Worm (Caenorhabditis elegans) whole organism, L1 larva: ENCODE measurements around the gene col-68.

Experiments used
- C16A3.4 ChIP-seq: fragments of 150-350 bp; optimal IDR thresholded peaks from 2 replicates; lab custom pipeline; 2014; ENCODE audit warnings: missing biosample characterization, missing genetic modification characterization
- Y116A8C.19 ChIP-seq: sonication (generic microtip); optimal IDR thresholded peaks from 2 replicates; lab custom pipeline; 2016; ENCODE audit warnings: missing compliant biosample characterization, missing genetic modification characterization, borderline replicate concordance
- alr-1 ChIP-seq: fragments of 200-800 bp; sonication (Bioruptor generic); optimal IDR thresholded peaks from 2 replicates; lab custom pipeline; 2018; ENCODE audit warnings: borderline replicate concordance, mild to moderate bottlenecking, missing genetic modification characterization, missing compliant biosample characterization
- aly-2 ChIP-seq: fragments of 150-350 bp; optimal IDR thresholded peaks from 2 replicates; lab custom pipeline; 2014; ENCODE audit warnings: missing biosample characterization, missing genetic modification characterization
- blmp-1 ChIP-seq: fragments of 150-350 bp; optimal IDR thresholded peaks from 2 replicates; lab custom pipeline; 2014; ENCODE audit warnings: missing biosample characterization, missing genetic modification characterization
- ceh-63 ChIP-seq: fragments of 200-800 bp; sonication (Bioruptor generic); optimal IDR thresholded peaks from 2 replicates; lab custom pipeline; 2018; ENCODE audit warnings: mild to moderate bottlenecking, missing genetic modification characterization, missing compliant biosample characterization
- ceh-8 ChIP-seq: fragments of 200-800 bp; sonication (Bioruptor generic); optimal IDR thresholded peaks from 2 replicates; lab custom pipeline; 2018; ENCODE audit warnings: mild to moderate bottlenecking, missing genetic modification characterization, moderate library complexity, missing compliant biosample characterization
- ceh-82 ChIP-seq, 3 experiments: fragments of 150-350 bp in 1 of 3; sonication (generic microtip) in 2 of 3; optimal IDR thresholded peaks; 2 replicates each; lab custom pipeline; 2014 to 2017; ENCODE audit warnings: missing biosample characterization in 3 of 3, missing genetic modification characterization in 3 of 3
- ceh-88 ChIP-seq: fragments of 200-800 bp; sonication (Bioruptor generic); IDR thresholded peaks from 2 replicates; pipeline ENCODE4 v1.3.6; 2022; ENCODE audit warnings: missing genetic modification characterization, missing compliant biosample characterization
- ceh-90 ChIP-seq: sonication (generic microtip); optimal IDR thresholded peaks from 2 replicates; lab custom pipeline; 2016; ENCODE audit warnings: missing genetic modification characterization, missing compliant biosample characterization
- dsc-1 ChIP-seq: sonication (generic microtip); optimal IDR thresholded peaks from 2 replicates; lab custom pipeline; 2016; ENCODE audit warnings: mild to moderate bottlenecking, missing genetic modification characterization, missing compliant biosample characterization
- efl-1 ChIP-seq, 4 experiments: fragments of 150-350 bp; optimal IDR thresholded peaks in 3 of 4; peaks in 1 of 4; 1 replicate in 1 of 4; 2 replicates in 3 of 4; lab custom pipeline; 2014; ENCODE audit warnings: missing biosample characterization in 2 of 4, missing genetic modification characterization in 2 of 4, missing genetic modification reagents in 2 of 4
- efl-3 ChIP-seq: fragments of 200-800 bp; sonication (Bioruptor generic); optimal IDR thresholded peaks from 2 replicates; lab custom pipeline; 2018; ENCODE audit warnings: mild to moderate bottlenecking, missing genetic modification characterization, missing compliant biosample characterization
- egl-13 ChIP-seq: sonication (generic microtip); optimal IDR thresholded peaks from 2 replicates; lab custom pipeline; 2016; ENCODE audit warnings: missing genotype, missing genetic modification reagents, missing genetic modification characterization, missing compliant biosample characterization
- ets-5 ChIP-seq: fragments of 200-800 bp; sonication (Bioruptor generic); IDR thresholded peaks from 2 replicates; pipeline ENCODE4 v1.3.6; 2022; ENCODE audit warnings: missing genetic modification characterization, missing compliant biosample characterization
- fkh-10 ChIP-seq: sonication (generic microtip); optimal IDR thresholded peaks from 2 replicates; lab custom pipeline; 2017; ENCODE audit warnings: missing biosample characterization, missing genetic modification reagents, missing genetic modification characterization
- fkh-8 ChIP-seq: sonication (generic microtip); optimal IDR thresholded peaks from 2 replicates; lab custom pipeline; 2016; ENCODE audit warnings: mild to moderate bottlenecking, missing genetic modification characterization, missing compliant biosample characterization
- fos-1 ChIP-seq: fragments of 150-350 bp; optimal IDR thresholded peaks from 2 replicates; lab custom pipeline; 2014; ENCODE audit warnings: missing biosample characterization, missing genetic modification characterization
- grh-1 ChIP-seq: fragments of 200-800 bp; sonication (Bioruptor generic); IDR thresholded peaks from 2 replicates; pipeline ENCODE4 v1.3.6; 2022; ENCODE audit warnings: missing genetic modification reagents, missing genetic modification characterization, missing compliant biosample characterization
- hlh-17 ChIP-seq: fragments of 200-800 bp; sonication (Bioruptor generic); optimal IDR thresholded peaks from 2 replicates; lab custom pipeline; 2018; ENCODE audit warnings: missing genetic modification characterization, mild to moderate bottlenecking, missing compliant biosample characterization, moderate library complexity, borderline replicate concordance
- hlh-4 ChIP-seq: sonication (generic microtip); optimal IDR thresholded peaks from 2 replicates; lab custom pipeline; 2016; ENCODE audit warnings: mild to moderate bottlenecking, missing genetic modification characterization, missing compliant biosample characterization
- hpl-2 ChIP-seq: fragments of 150-350 bp; optimal IDR thresholded peaks from 2 replicates; lab custom pipeline; 2014; ENCODE audit warnings: missing biosample characterization, missing genetic modification reagents, missing genetic modification characterization
- isw-1 ChIP-seq: fragments of 200-800 bp; sonication (Bioruptor generic); IDR thresholded peaks from 2 replicates; pipeline ENCODE4 v1.3.6; 2022; ENCODE audit warnings: missing genetic modification characterization, missing compliant biosample characterization
- lin-14 ChIP-seq: fragments of 200-800 bp; sonication (Bioruptor generic); optimal IDR thresholded peaks from 2 replicates; lab custom pipeline; 2018; ENCODE audit warnings: mild to moderate bottlenecking, missing genetic modification characterization, moderate library complexity, missing compliant biosample characterization
- lin-15B ChIP-seq: fragments of 150-350 bp; sonication (generic microtip); optimal IDR thresholded peaks from 3 replicates; lab custom pipeline; 2014; ENCODE audit warnings: missing biosample characterization, missing genetic modification characterization
- lin-35 ChIP-seq, 2 experiments: fragments of 150-350 bp; optimal IDR thresholded peaks; 2 replicates each; lab custom pipeline; 2014; ENCODE audit warnings: missing biosample characterization in 2 of 2, missing genetic modification characterization in 2 of 2, missing genetic modification reagents in 2 of 2
- lir-3 ChIP-seq: sonication (generic microtip); optimal IDR thresholded peaks from 2 replicates; lab custom pipeline; 2016; ENCODE audit warnings: mild to moderate bottlenecking, missing genetic modification characterization, moderate library complexity, missing compliant biosample characterization; ENCODE audit not compliant: poor library complexity
- mdl-1 ChIP-seq, 2 experiments: fragments of 150-350 bp; optimal IDR thresholded peaks; 2 replicates each; lab custom pipeline; 2014 to 2017; ENCODE audit warnings: missing biosample characterization in 2 of 2, missing genetic modification characterization in 2 of 2, inconsistent platforms in 1 of 2
- mef-2 ChIP-seq: fragments of 150-350 bp; optimal IDR thresholded peaks from 2 replicates; lab custom pipeline; 2014; ENCODE audit warnings: missing biosample characterization, missing genetic modification characterization
- mep-1 ChIP-seq: fragments of 150-350 bp; optimal IDR thresholded peaks from 2 replicates; lab custom pipeline; 2014; ENCODE audit warnings: missing biosample characterization, missing genetic modification characterization
- nhr-11 ChIP-seq: fragments of 150-350 bp; optimal IDR thresholded peaks from 2 replicates; lab custom pipeline; 2014; ENCODE audit warnings: missing biosample characterization, missing genetic modification characterization
- nhr-12 ChIP-seq: sonication (generic microtip); optimal IDR thresholded peaks from 2 replicates; lab custom pipeline; 2017; ENCODE audit warnings: missing biosample characterization, missing genetic modification characterization
- nhr-19 ChIP-seq: fragments of 200-800 bp; sonication (Bioruptor generic); conservative IDR thresholded peaks from 2 replicates; pipeline ENCODE4 v1.3.6; 2022; ENCODE audit warnings: missing genetic modification characterization, missing compliant biosample characterization
- nhr-20 ChIP-seq: sonication (generic microtip); optimal IDR thresholded peaks from 2 replicates; lab custom pipeline; 2016; ENCODE audit warnings: mild to moderate bottlenecking, missing genetic modification characterization, missing compliant biosample characterization
- nhr-28 ChIP-seq: fragments of 150-350 bp; optimal IDR thresholded peaks from 2 replicates; lab custom pipeline; 2014; ENCODE audit warnings: missing biosample characterization, missing genetic modification characterization
- nhr-71 ChIP-seq: sonication (generic microtip); optimal IDR thresholded peaks from 2 replicates; lab custom pipeline; 2016; ENCODE audit warnings: mild to moderate bottlenecking, missing genetic modification characterization, moderate library complexity, missing compliant biosample characterization
- pag-3 ChIP-seq: sonication (generic microtip); optimal IDR thresholded peaks from 2 replicates; lab custom pipeline; 2017; ENCODE audit warnings: missing genetic modification characterization, mild to moderate bottlenecking, missing compliant biosample characterization, antibody characterized with exemption, borderline replicate concordance; ENCODE audit not compliant: insufficient read depth
- pax-3 ChIP-seq: fragments of 200-800 bp; sonication (Bioruptor generic); optimal IDR thresholded peaks from 2 replicates; lab custom pipeline; 2018; ENCODE audit warnings: mild to moderate bottlenecking, missing genetic modification characterization, moderate library complexity, missing compliant biosample characterization
- rnt-1 ChIP-seq: sonication (generic microtip); optimal IDR thresholded peaks from 2 replicates; lab custom pipeline; 2016; ENCODE audit warnings: mild to moderate bottlenecking, missing genetic modification characterization, moderate library complexity, missing compliant biosample characterization
- snu-23 ChIP-seq: sonication (generic microtip); optimal IDR thresholded peaks from 2 replicates; lab custom pipeline; 2016; ENCODE audit warnings: missing genetic modification characterization, missing compliant biosample characterization
- sptf-1 ChIP-seq: fragments of 150-350 bp; optimal IDR thresholded peaks from 2 replicates; lab custom pipeline; 2014; ENCODE audit warnings: missing biosample characterization, missing genetic modification characterization
- unc-62 ChIP-seq: fragments of 150-350 bp; optimal IDR thresholded peaks from 2 replicates; lab custom pipeline; 2014; ENCODE audit warnings: missing biosample characterization, missing genetic modification reagents, missing genetic modification characterization

Gene col-68

DNA sequence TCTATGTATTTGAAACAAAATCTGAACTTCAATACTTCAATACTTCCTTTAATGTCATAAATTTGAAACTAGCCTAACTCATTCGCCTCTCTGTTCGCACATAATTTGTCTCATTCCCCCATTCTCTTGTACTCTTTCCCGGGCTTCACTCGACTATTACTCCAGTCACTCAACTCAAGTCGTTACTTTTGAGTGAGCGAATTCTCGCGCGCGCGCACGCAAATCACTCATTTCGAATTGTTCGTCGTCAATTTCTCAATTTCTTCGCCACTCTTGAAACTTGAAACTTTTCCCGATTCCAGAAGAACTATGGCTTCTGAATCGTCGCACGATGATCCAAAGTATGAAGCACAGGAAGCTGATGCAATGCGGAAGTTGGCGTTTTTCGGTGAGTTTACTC lies at the start of gene col-68:
Gene col-68 (plus strand): TSS at position 301 of the 400 bp plus-strand sequence.
- TF ChIP-seq rnt-1 (tag; lab: Kevin White, UChicago) (no peak), dsc-1 (tag; lab: Kevin White, UChicago) (no peak), ets-5 (GFP tag; lab: Robert Waterston, UW) (no peak)

ce11 chrII:55204-55603 lies 49.1 kb upstream of the col-68 start, which contains the start of gene tre-5:
Gene tre-5 (minus strand): TSS chrII:55304.
- TF ChIP-seq lin-15B (tag; lab: Kevin White, UChicago) (no peak), egl-13 (tag; lab: Kevin White, UChicago) (no peak), pax-3 (no peak), nhr-11 (tag; lab: Kevin White, UChicago) (no peak), lin-35 (GFP tag; optimal IDR thresholded peaks at IDR 0.05; lab: Kevin White, UChicago) (peak in 1 of 2 experiments; percentile 16), fos-1 (tag; lab: Kevin White, UChicago) (no peak), efl-1 (optimal IDR thresholded peaks at IDR 0.05; lab: Kevin White, UChicago) (no peak), efl-1 (GFP tag; optimal IDR thresholded peaks at IDR 0.05 in 1 of 2; lab: Kevin White, UChicago) (peak in 1 of 2 experiments; percentile 76), ceh-88 (GFP tag; lab: Robert Waterston, UW) (no peak)

DNA sequence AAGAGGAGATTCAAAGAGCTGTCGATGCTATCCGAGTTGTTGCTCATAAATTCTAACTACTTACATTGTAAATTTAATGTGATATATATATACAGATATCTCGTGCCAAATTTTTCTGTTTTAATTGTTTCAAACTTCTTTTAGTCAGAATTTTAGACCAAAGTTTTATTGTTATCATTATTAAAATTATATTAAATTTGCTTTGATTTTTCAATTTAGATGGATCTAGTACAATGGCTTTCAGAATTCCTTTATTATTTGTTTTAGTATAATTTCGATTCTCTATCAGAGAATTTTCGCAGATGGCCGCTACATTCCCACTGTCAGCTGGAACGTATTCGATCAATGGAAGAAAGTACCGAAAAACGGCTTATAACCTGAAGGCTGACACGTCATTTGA lies 47.0 kb upstream of the col-68 start, which contains the start of gene ascc-1:
Gene ascc-1 (plus strand): TSS at position 301 of the 400 bp plus-strand sequence.
- TF ChIP-seq pag-3 (tag; lab: Kevin White, UChicago) (no peak), unc-62 (GFP tag; lab: Kevin White, UChicago) (no peak), mep-1 (no peak), lir-3 (tag; lab: Kevin White, UChicago) (no peak), egl-13 (tag; lab: Kevin White, UChicago) (no peak), ceh-90 (tag; lab: Kevin White, UChicago) (no peak), C16A3.4 (tag; lab: Kevin White, UChicago) (no peak), fkh-10 (no peak), efl-3 (GFP tag; lab: Kevin White, UChicago) (no peak), sptf-1 (tag; lab: Kevin White, UChicago) (no peak), hpl-2 (GFP tag; lab: Kevin White, UChicago) (no peak), isw-1 (GFP tag; lab: Robert Waterston, UW) (no peak), nhr-19 (GFP tag; lab: Robert Waterston, UW) (no peak)

DNA sequence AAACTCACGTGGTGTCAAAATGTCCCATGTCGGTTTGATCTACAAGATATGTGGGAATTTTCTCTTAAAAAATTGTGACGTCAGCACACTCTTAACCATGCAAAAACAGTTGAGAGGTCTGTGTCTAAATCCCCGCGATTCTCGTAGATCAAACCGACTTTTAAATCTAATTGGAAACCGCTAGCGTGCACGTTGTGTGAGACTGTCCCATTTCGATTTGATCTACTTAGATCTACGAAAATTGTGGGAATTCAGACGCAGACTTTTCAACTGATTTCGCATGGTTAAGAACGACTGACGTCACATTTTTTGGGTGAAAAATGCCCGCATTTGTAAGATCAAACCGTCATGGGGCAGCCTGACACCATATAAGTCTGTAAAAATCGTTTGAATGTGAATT lies 46.5 kb upstream of the col-68 start:
- TF ChIP-seq efl-1 (optimal IDR thresholded peaks at IDR 0.05; lab: Kevin White, UChicago) (no peak), efl-1 (GFP tag; optimal IDR thresholded peaks at IDR 0.05 in 1 of 2; lab: Kevin White, UChicago) (peak in 1 of 2 experiments; percentile 60), nhr-28 (tag; lab: Kevin White, UChicago) (no peak), mep-1 (no peak)

- TF ChIP-seq hlh-17 (GFP tag; lab: Kevin White, UChicago) (no peak), hlh-4 (tag; lab: Kevin White, UChicago) (no peak), nhr-12 (tag; lab: Kevin White, UChicago) (no peak), dsc-1 (tag; lab: Kevin White, UChicago) (no peak), nhr-20 (tag; lab: Kevin White, UChicago) (peak; percentile 24), ceh-82 (tag; optimal IDR thresholded peaks at IDR 0.05; lab: Kevin White, UChicago) (no peak), nhr-71 (peak; percentile 3), snu-23 (GFP tag; lab: Kevin White, UChicago) (peak; percentile 54), aly-2 (no peak), Y116A8C.19 (tag; lab: Kevin White, UChicago) (no peak), grh-1 (GFP tag; lab: Robert Waterston, UW) (no peak), C16A3.4 (tag; lab: Kevin White, UChicago) (no peak), fkh-8 (tag; lab: Kevin White, UChicago) (no peak), sptf-1 (tag; lab: Kevin White, UChicago) (no peak), nhr-11 (tag; lab: Kevin White, UChicago) (no peak), blmp-1 (tag; lab: Kevin White, UChicago) (peak; percentile 59), ets-5 (GFP tag; lab: Robert Waterston, UW) (no peak), unc-62 (GFP tag; lab: Kevin White, UChicago) (no peak), mef-2 (tag; lab: Kevin White, UChicago) (no peak), lin-35 (GFP tag; optimal IDR thresholded peaks at IDR 0.05; lab: Kevin White, UChicago) (peak in 1 of 2 experiments; percentile 16), ceh-8 (GFP tag; lab: Kevin White, UChicago) (no peak), fos-1 (tag; lab: Kevin White, UChicago) (no peak), lin-14 (GFP tag; lab: Kevin White, UChicago) (peak; percentile 50), ceh-63 (no peak), alr-1 (no peak), mdl-1 (tag; optimal IDR thresholded peaks at IDR 0.05; lab: Kevin White, UChicago) (no peak)
These were observed 44.3 kb upstream of the col-68 start for ce11 chrII:60049-60448.
